Worm (Caenorhabditis elegans): ENCODE data around the gene glb-17.

DNA sequence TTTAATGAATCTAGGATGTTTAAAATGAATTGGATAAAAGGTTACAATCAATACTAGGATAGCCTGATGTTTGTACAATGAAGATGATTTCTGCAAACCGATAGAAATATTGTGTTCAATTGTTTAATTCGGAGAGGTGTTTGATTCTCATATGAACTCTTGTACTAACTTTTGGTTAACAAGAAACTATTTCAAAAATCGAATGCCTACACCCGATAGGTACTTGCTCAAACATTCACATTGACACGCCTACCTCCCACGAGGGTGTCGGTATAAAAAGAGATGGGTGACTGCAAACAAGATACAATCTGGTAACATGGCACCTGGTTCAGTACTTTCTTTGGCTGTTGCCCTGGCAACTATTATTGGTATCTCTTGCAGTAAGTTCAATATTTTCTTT is 10.8 kb upstream of the glb-17 start, which contains the start of gene gpx-3:
- no peak for TF ChIP-seq ama-1 (optimal IDR thresholded peaks at IDR 0.05)
- no peak for TF ChIP-seq ceh-6 (GFP tag; optimal IDR thresholded peaks at IDR 0.05)
- no peak for TF ChIP-seq ceh-48 (tag; optimal IDR thresholded peaks at IDR 0.05)
- no peak for TF ChIP-seq ets-4 (tag; optimal IDR thresholded peaks at IDR 0.05)
- no peak for TF ChIP-seq F13H6.1 (tag; optimal IDR thresholded peaks at IDR 0.05)
